Fruit fly (Drosophila melanogaster) whole organism, embryonic: ENCODE measurements around the gene Rchy1.

ENCODE experiments used
- Bdp1 ChIP-seq: fragments of 200-800 bp; sonication (Bioruptor generic); optimal IDR thresholded peaks from 3 replicates; lab custom pipeline; 2016; ENCODE audit warnings: missing biosample characterization, missing genetic modification characterization
- C15 ChIP-seq: fragments of 200-800 bp; sonication (Bioruptor generic); IDR thresholded peaks from 3 replicates; pipeline ENCODE4 v1.3.6; 2022; ENCODE audit warnings: missing biosample characterization, missing genetic modification characterization
- CG10274 ChIP-seq: fragments of 200-800 bp; sonication (Bioruptor generic); optimal IDR thresholded peaks from 3 replicates; lab custom pipeline; 2017; ENCODE audit warnings: missing biosample characterization, mild to moderate bottlenecking, missing genetic modification characterization
- CG10565 ChIP-seq: fragments of 200-800 bp; sonication (Bioruptor generic); optimal IDR thresholded peaks from 3 replicates; lab custom pipeline; 2016; ENCODE audit warnings: missing biosample characterization, mild to moderate bottlenecking, missing genetic modification characterization
- CG12104 ChIP-seq: fragments of 200-800 bp; sonication (Bioruptor generic); optimal IDR thresholded peaks from 3 replicates; lab custom pipeline; 2016; ENCODE audit warnings: missing biosample characterization, missing genetic modification characterization
- CG13123 ChIP-seq: fragments of 200-800 bp; sonication (Bioruptor generic); optimal IDR thresholded peaks from 2 replicates; lab custom pipeline; 2016; ENCODE audit warnings: missing biosample characterization, missing genetic modification characterization
- CG14441 ChIP-seq: fragments of 200-800 bp; sonication (Bioruptor generic); IDR thresholded peaks from 2 replicates; pipeline ENCODE4 v1.3.6; 2022; ENCODE audit warnings: missing biosample characterization, missing genetic modification characterization
- CG1602 ChIP-seq: fragments of 200-800 bp; sonication (Bioruptor generic); optimal IDR thresholded peaks from 3 replicates; lab custom pipeline; 2016; ENCODE audit warnings: missing biosample characterization, missing genetic modification characterization
- CG16813 ChIP-seq: fragments of 200-800 bp; sonication (Bioruptor generic); IDR thresholded peaks from 3 replicates; pipeline ENCODE4 v1.3.6; 2022; ENCODE audit warnings: missing biosample characterization, missing genetic modification characterization; ENCODE audit not compliant: partially characterized antibody
- CG17912 ChIP-seq: fragments of 200-800 bp; sonication (Bioruptor generic); optimal IDR thresholded peaks from 2 replicates; lab custom pipeline; 2018; ENCODE audit warnings: missing biosample characterization, mild to moderate bottlenecking, missing genetic modification characterization
- CG30403 ChIP-seq: fragments of 200-800 bp; sonication (Bioruptor generic); optimal IDR thresholded peaks from 3 replicates; lab custom pipeline; 2016; ENCODE audit warnings: missing biosample characterization, missing genetic modification characterization
- CG31441 ChIP-seq: fragments of 200-800 bp; sonication (Bioruptor generic); IDR thresholded peaks from 2 replicates; pipeline ENCODE4 v1.3.6; 2022; ENCODE audit warnings: missing biosample characterization, missing genetic modification characterization
- CG32772 ChIP-seq: fragments of 200-800 bp; sonication (Bioruptor generic); IDR thresholded peaks from 2 replicates; pipeline ENCODE4 v1.3.6; 2022; ENCODE audit warnings: missing biosample characterization, missing genetic modification characterization
- CG3407 ChIP-seq: fragments of 200-800 bp; sonication (Bioruptor generic); optimal IDR thresholded peaks from 2 replicates; lab custom pipeline; 2018; ENCODE audit warnings: missing biosample characterization, mild to moderate bottlenecking, missing genetic modification characterization
- CG34376 ChIP-seq: fragments of 200-800 bp; sonication (Bioruptor generic); optimal IDR thresholded peaks from 2 replicates; lab custom pipeline; 2018; ENCODE audit warnings: missing biosample characterization, mild to moderate bottlenecking, missing genetic modification characterization
- CG3838 ChIP-seq: fragments of 200-800 bp; sonication (Bioruptor generic); optimal IDR thresholded peaks from 3 replicates; lab custom pipeline; 2016; ENCODE audit warnings: missing biosample characterization, missing genetic modification characterization
- CG4707 ChIP-seq: fragments of 200-800 bp; sonication (Bioruptor generic); optimal IDR thresholded peaks from 2 replicates; lab custom pipeline; 2018; ENCODE audit warnings: missing biosample characterization, mild to moderate bottlenecking, missing genetic modification characterization, moderate library complexity
- CG4854 ChIP-seq: fragments of 200-800 bp; sonication (Bioruptor generic); optimal IDR thresholded peaks from 2 replicates; lab custom pipeline; 2016; ENCODE audit warnings: missing biosample characterization, missing genetic modification characterization, inconsistent platforms
- CG6654 ChIP-seq: fragments of 200-800 bp; sonication (Bioruptor generic); optimal IDR thresholded peaks from 2 replicates; lab custom pipeline; 2017; ENCODE audit warnings: missing biosample characterization, mild to moderate bottlenecking, missing genetic modification characterization
- CG6854 ChIP-seq: fragments of 200-800 bp; sonication (Bioruptor generic); optimal IDR thresholded peaks from 3 replicates; lab custom pipeline; 2017; ENCODE audit warnings: missing biosample characterization, mild to moderate bottlenecking, missing genetic modification characterization
- CG7372 ChIP-seq: fragments of 200-800 bp; sonication (Bioruptor generic); IDR thresholded peaks from 2 replicates; pipeline ENCODE4 v1.3.6; 2022; ENCODE audit warnings: missing biosample characterization, missing genetic modification characterization
- CG9797 ChIP-seq: fragments of 200-800 bp; sonication (Bioruptor generic); optimal IDR thresholded peaks from 3 replicates; lab custom pipeline; 2018; ENCODE audit warnings: missing biosample characterization, mild to moderate bottlenecking, missing genetic modification characterization
- CTCF ChIP-seq: fragments of 200-800 bp; sonication (Bioruptor generic); optimal IDR thresholded peaks from 2 replicates; lab custom pipeline; 2017; ENCODE audit warnings: missing biosample characterization, mild to moderate bottlenecking, missing genetic modification characterization, moderate library complexity
- Dip2 ChIP-seq: fragments of 200-800 bp; sonication (Bioruptor generic); IDR thresholded peaks from 2 replicates; pipeline ENCODE4 v1.3.6; 2022; ENCODE audit warnings: missing biosample characterization, missing genetic modification characterization
- Dp ChIP-seq: fragments of 200-800 bp; sonication (Bioruptor generic); optimal IDR thresholded peaks from 2 replicates; lab custom pipeline; 2018; ENCODE audit warnings: missing biosample characterization, mild to moderate bottlenecking, missing genetic modification characterization, moderate library complexity
- Hand ChIP-seq: fragments of 200-800 bp; sonication (Bioruptor generic); optimal IDR thresholded peaks from 2 replicates; lab custom pipeline; 2017; ENCODE audit warnings: mild to moderate bottlenecking, missing biosample characterization, missing genetic modification reagents, missing genetic modification characterization
- Hmr ChIP-seq: fragments of 200-800 bp; sonication (Bioruptor generic); optimal IDR thresholded peaks from 3 replicates; lab custom pipeline; 2017; ENCODE audit warnings: mild to moderate bottlenecking, missing biosample characterization, missing genetic modification reagents, missing genetic modification characterization
- Lhr ChIP-seq: fragments of 200-800 bp; sonication (Bioruptor generic); optimal IDR thresholded peaks from 3 replicates; lab custom pipeline; 2017; ENCODE audit warnings: mild to moderate bottlenecking, missing biosample characterization, missing genetic modification reagents, missing genetic modification characterization
- Sry-β ChIP-seq: fragments of 200-800 bp; sonication (Bioruptor generic); optimal IDR thresholded peaks from 2 replicates; lab custom pipeline; 2018; ENCODE audit warnings: missing biosample characterization, mild to moderate bottlenecking, missing genetic modification characterization, moderate library complexity
- Ssrp ChIP-seq: fragments of 200-800 bp; sonication (Bioruptor generic); optimal IDR thresholded peaks from 2 replicates; lab custom pipeline; 2018; ENCODE audit warnings: missing biosample characterization, mild to moderate bottlenecking, missing genetic modification characterization, moderate library complexity
- Usf ChIP-seq: fragments of 200-800 bp; sonication (Bioruptor generic); optimal IDR thresholded peaks from 2 replicates; lab custom pipeline; 2017; ENCODE audit warnings: missing genotype, missing biosample characterization, missing genetic modification characterization
- Xrp1 ChIP-seq: fragments of 200-800 bp; sonication (Bioruptor generic); IDR thresholded peaks from 2 replicates; pipeline ENCODE4 v1.3.6; 2022; ENCODE audit warnings: missing biosample characterization, missing genetic modification characterization
- ab ChIP-seq: fragments of 200-800 bp; sonication (Bioruptor generic); optimal IDR thresholded peaks from 2 replicates; lab custom pipeline; 2016; ENCODE audit warnings: missing biosample characterization, missing genetic modification characterization
- ase ChIP-seq: fragments of 200-800 bp; sonication (Bioruptor generic); IDR thresholded peaks from 3 replicates; pipeline ENCODE4 v1.3.6; 2022; ENCODE audit warnings: missing biosample characterization, missing genetic modification characterization
- ato ChIP-seq: fragments of 200-800 bp; sonication (Bioruptor generic); IDR thresholded peaks from 2 replicates; pipeline ENCODE4 v1.3.6; 2022; ENCODE audit warnings: missing biosample characterization, missing genetic modification characterization; ENCODE audit not compliant: partially characterized antibody
- btn ChIP-seq: fragments of 200-800 bp; sonication (Bioruptor generic); optimal IDR thresholded peaks from 2 replicates; lab custom pipeline; 2016; ENCODE audit warnings: missing biosample characterization, missing genetic modification characterization
- cg ChIP-seq: fragments of 200-800 bp; sonication (Bioruptor generic); optimal IDR thresholded peaks from 3 replicates; lab custom pipeline; 2019; ENCODE audit warnings: missing biosample characterization, mild to moderate bottlenecking, missing genetic modification characterization, moderate library complexity
- croc ChIP-seq: fragments of 200-800 bp; sonication (Bioruptor generic); conservative IDR thresholded peaks from 3 replicates; pipeline ENCODE4 v1.3.6; 2022; ENCODE audit warnings: missing biosample characterization, missing genetic modification characterization
- dan ChIP-seq: fragments of 200-800 bp; sonication (Bioruptor generic); IDR thresholded peaks from 2 replicates; pipeline ENCODE4 v1.3.6; 2022; ENCODE audit warnings: missing biosample characterization, missing genetic modification characterization
- dmrt99B ChIP-seq: fragments of 200-800 bp; sonication (Bioruptor generic); optimal IDR thresholded peaks from 2 replicates; lab custom pipeline; 2018; ENCODE audit warnings: missing biosample characterization, mild to moderate bottlenecking, missing genetic modification characterization, moderate library complexity
- dpn ChIP-seq, 2 experiments: fragments of 200-800 bp; sonication (Bioruptor generic); optimal IDR thresholded peaks; 3 replicates each; lab custom pipeline; 2016; ENCODE audit warnings: missing biosample characterization in 2 of 2, missing genetic modification characterization in 2 of 2
- fd3F ChIP-seq: fragments of 200-800 bp; sonication (Bioruptor generic); optimal IDR thresholded peaks from 2 replicates; lab custom pipeline; 2018; ENCODE audit warnings: missing biosample characterization, mild to moderate bottlenecking, missing genetic modification characterization, moderate library complexity
- hbn ChIP-seq: fragments of 200-800 bp; sonication (Bioruptor generic); IDR thresholded peaks from 2 replicates; pipeline ENCODE4 v1.3.6; 2022; ENCODE audit warnings: missing biosample characterization, missing genetic modification characterization; ENCODE audit not compliant: partially characterized antibody
- klu ChIP-seq: fragments of 200-800 bp; sonication (Bioruptor generic); IDR thresholded peaks from 2 replicates; pipeline ENCODE4 v1.3.6; 2022; ENCODE audit warnings: missing biosample characterization, missing genetic modification characterization
- knrl ChIP-seq: fragments of 200-800 bp; sonication (Bioruptor generic); IDR thresholded peaks from 3 replicates; pipeline ENCODE4 v1.3.6; 2022; ENCODE audit warnings: missing biosample characterization, missing genetic modification characterization; ENCODE audit not compliant: partially characterized antibody
- odd ChIP-seq: fragments of 200-800 bp; sonication (Bioruptor generic); optimal IDR thresholded peaks from 2 replicates; lab custom pipeline; 2017; ENCODE audit warnings: missing biosample characterization, mild to moderate bottlenecking, missing genetic modification characterization
- org-1 ChIP-seq: fragments of 200-800 bp; sonication (Bioruptor generic); optimal IDR thresholded peaks from 2 replicates; lab custom pipeline; 2017; ENCODE audit warnings: missing biosample characterization, missing genetic modification characterization
- toy ChIP-seq: fragments of 200-800 bp; sonication (Bioruptor generic); IDR thresholded peaks from 2 replicates; pipeline ENCODE4 v1.3.6; 2022; ENCODE audit warnings: missing biosample characterization, missing genetic modification characterization
- trem ChIP-seq: fragments of 200-800 bp; optimal IDR thresholded peaks from 3 replicates; lab custom pipeline; 2019; ENCODE audit warnings: missing biosample characterization, mild to moderate bottlenecking, missing genetic modification characterization, moderate library complexity
- trh ChIP-seq: fragments of 200-800 bp; sonication (Bioruptor generic); optimal IDR thresholded peaks from 2 replicates; lab custom pipeline; 2016; ENCODE audit warnings: missing biosample characterization, missing genetic modification characterization
- ttk ChIP-seq: fragments of 200-800 bp; sonication (Bioruptor generic); IDR thresholded peaks from 2 replicates; pipeline ENCODE4 v2.1.2; 2022; ENCODE audit warnings: missing biosample characterization, missing genetic modification characterization
- wor ChIP-seq: fragments of 200-800 bp; sonication (Bioruptor generic); IDR thresholded peaks from 2 replicates; pipeline ENCODE4 v1.3.6; 2022; ENCODE audit warnings: missing biosample characterization, missing genetic modification characterization
- yki ChIP-seq: fragments of >200 bp; optimal IDR thresholded peaks from 3 replicates; lab custom pipeline; 2018

Gene Rchy1

dm6 chr2L:6494405-6494816 lies 28.9 kb upstream of the Rchy1 start, which contains the start of gene CG9547:
TSS of gene CG9547 (minus strand) at chr2L:6494532.
- TF ChIP-seq Dip2 (GFP tag; lab: Robert Waterston, UW): no peak
- TF ChIP-seq CG30403 (GFP tag; lab: Kevin White, UChicago): no peak
- TF ChIP-seq CG16813 (GFP tag; lab: Robert Waterston, UW): no peak
- TF ChIP-seq Hand (GFP tag; lab: Kevin White, UChicago): peak; percentile 40
- no peak for TF ChIP-seq Usf (GFP tag; lab: Kevin White, UChicago)
- no peak for TF ChIP-seq ttk (GFP tag; lab: Robert Waterston, UW)
- no peak for TF ChIP-seq Sry-β (GFP tag; lab: Kevin White, UChicago)
- no peak for TF ChIP-seq hbn (GFP tag; lab: Robert Waterston, UW)
- TF ChIP-seq dan (GFP tag; lab: Robert Waterston, UW): no peak
- TF ChIP-seq CG6854: peak; percentile 38
- TF ChIP-seq CG10274 (GFP tag; lab: Kevin White, UChicago): no peak
- TF ChIP-seq knrl (GFP tag; lab: Robert Waterston, UW): no peak
- no peak for TF ChIP-seq CG3838 (GFP tag; lab: Kevin White, UChicago)
- TF ChIP-seq CG4854 (GFP tag; lab: Kevin White, UChicago): no peak
- TF ChIP-seq odd (GFP tag; lab: Kevin White, UChicago): peak; percentile 25
- TF ChIP-seq Ssrp (tag; lab: Kevin White, UChicago): no peak
- no peak for TF ChIP-seq cg (GFP tag; lab: Kevin White, UChicago)
- no peak for TF ChIP-seq CG7372 (GFP tag; lab: Robert Waterston, UW)
- no peak for TF ChIP-seq Dp (GFP tag; lab: Kevin White, UChicago)
- TF ChIP-seq CG10565 (GFP tag; lab: Kevin White, UChicago): no peak
- peak; percentile 94 for TF ChIP-seq CG34376 (GFP tag; lab: Kevin White, UChicago)
- no peak for TF ChIP-seq CG32772
- no peak for TF ChIP-seq CG14441 (GFP tag; lab: Robert Waterston, UW)
- no peak for TF ChIP-seq Xrp1 (GFP tag; lab: Robert Waterston, UW)
- peak; percentile 48 for TF ChIP-seq Hmr (GFP tag; lab: Kevin White, UChicago)
- no peak for TF ChIP-seq CG1602 (GFP tag; lab: Kevin White, UChicago)
- TF ChIP-seq wor: no peak
- no peak for TF ChIP-seq CG31441 (GFP tag; lab: Robert Waterston, UW)
- TF ChIP-seq org-1 (GFP tag; lab: Kevin White, UChicago): no peak
- TF ChIP-seq CG13123 (GFP tag; lab: Kevin White, UChicago): no peak
- no peak for TF ChIP-seq C15 (GFP tag; lab: Robert Waterston, UW)
- no peak for TF ChIP-seq ato (GFP tag; lab: Robert Waterston, UW)
- TF ChIP-seq ab: no peak
- no peak for TF ChIP-seq CG6654 (GFP tag; lab: Kevin White, UChicago)
- no peak for TF ChIP-seq croc (GFP tag; lab: Robert Waterston, UW)
- TF ChIP-seq CG17912 (GFP tag; lab: Kevin White, UChicago): no peak
- no peak for TF ChIP-seq trem (tag; lab: Kevin White, UChicago)
- TF ChIP-seq klu: no peak
- TF ChIP-seq CTCF (GFP tag; lab: Kevin White, UChicago): no peak
- no peak for TF ChIP-seq trh
- TF ChIP-seq Lhr (GFP tag; lab: Kevin White, UChicago): no peak
- TF ChIP-seq btn (GFP tag; lab: Kevin White, UChicago): no peak
- TF ChIP-seq dpn (GFP tag; optimal IDR thresholded peaks at IDR 0.05; lab: Kevin White, UChicago): no peak
- TF ChIP-seq yki: no peak
- no peak for TF ChIP-seq CG9797 (GFP tag; lab: Kevin White, UChicago)
- TF ChIP-seq CG12104 (GFP tag; lab: Kevin White, UChicago): no peak
- TF ChIP-seq fd3F (GFP tag; lab: Kevin White, UChicago): no peak
- TF ChIP-seq CG3407: no peak
- no peak for TF ChIP-seq CG4707 (GFP tag; lab: Kevin White, UChicago)
- no peak for TF ChIP-seq dmrt99B
- TF ChIP-seq Bdp1: no peak
- TF ChIP-seq ase: no peak
- TF ChIP-seq toy (GFP tag; lab: Robert Waterston, UW): no peak
